Fruit fly (Drosophila melanogaster) whole organism, larva: ENCODE results near the gene MTA1-like.

Source experiments
- noc ChIP-seq: fragments of 200-800 bp; sonication (Bioruptor generic); optimal IDR thresholded peaks from 3 replicates; lab custom pipeline; 2019; ENCODE audit warnings: missing biosample characterization, mild to moderate bottlenecking, missing genetic modification characterization, moderate library complexity

The MTA1-like gene

DNA sequence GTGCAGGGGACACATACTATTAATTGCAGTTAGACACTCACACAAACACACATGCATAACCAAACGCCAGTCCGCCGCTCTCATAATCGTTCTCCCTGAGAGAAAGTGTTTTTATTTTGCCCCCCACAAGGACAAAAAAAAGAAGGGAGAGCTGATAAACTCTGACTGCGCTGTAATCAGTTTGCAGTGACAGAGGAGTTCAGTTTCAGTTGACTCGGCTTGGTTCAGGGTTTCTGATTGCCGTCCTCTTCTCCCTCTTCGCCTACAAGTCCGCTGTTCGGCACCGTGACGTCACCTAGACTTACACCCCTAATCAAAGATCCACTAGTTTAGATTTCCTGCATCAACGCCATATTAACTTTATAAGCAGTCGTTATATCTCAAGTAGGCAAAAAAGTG lies 22.7 kb upstream of the MTA1-like start:
- TF ChIP-seq noc, result no peak

DNA sequence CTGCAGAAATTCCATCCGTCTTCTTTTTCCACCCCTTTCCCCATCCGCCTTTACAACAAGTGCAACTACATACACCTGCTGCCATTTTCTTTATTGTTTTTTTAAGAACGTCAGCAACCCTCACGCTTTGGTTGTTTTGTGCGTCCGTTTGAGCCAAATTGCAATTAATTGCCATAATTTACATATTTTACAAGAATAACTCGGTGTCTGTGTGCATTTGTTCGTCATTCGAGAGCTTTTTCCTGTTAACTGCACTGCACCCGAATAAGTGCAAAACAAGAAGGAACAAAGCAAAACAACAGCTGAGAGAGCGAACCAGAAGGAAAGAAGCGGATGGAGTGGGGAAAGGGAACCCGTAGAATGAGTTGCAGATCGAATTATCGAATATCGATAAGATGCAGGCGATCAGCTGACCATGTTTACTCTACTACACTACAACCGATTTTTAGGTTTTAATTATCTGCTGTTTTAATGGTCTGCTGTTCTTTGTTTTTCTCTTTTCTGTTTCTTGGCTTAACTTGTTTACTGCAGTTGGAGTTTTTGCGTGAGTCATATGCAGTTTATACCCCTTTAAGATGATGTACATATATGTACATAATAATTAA lies 22.2 kb upstream of the MTA1-like start:
- no peak for TF ChIP-seq noc

DNA sequence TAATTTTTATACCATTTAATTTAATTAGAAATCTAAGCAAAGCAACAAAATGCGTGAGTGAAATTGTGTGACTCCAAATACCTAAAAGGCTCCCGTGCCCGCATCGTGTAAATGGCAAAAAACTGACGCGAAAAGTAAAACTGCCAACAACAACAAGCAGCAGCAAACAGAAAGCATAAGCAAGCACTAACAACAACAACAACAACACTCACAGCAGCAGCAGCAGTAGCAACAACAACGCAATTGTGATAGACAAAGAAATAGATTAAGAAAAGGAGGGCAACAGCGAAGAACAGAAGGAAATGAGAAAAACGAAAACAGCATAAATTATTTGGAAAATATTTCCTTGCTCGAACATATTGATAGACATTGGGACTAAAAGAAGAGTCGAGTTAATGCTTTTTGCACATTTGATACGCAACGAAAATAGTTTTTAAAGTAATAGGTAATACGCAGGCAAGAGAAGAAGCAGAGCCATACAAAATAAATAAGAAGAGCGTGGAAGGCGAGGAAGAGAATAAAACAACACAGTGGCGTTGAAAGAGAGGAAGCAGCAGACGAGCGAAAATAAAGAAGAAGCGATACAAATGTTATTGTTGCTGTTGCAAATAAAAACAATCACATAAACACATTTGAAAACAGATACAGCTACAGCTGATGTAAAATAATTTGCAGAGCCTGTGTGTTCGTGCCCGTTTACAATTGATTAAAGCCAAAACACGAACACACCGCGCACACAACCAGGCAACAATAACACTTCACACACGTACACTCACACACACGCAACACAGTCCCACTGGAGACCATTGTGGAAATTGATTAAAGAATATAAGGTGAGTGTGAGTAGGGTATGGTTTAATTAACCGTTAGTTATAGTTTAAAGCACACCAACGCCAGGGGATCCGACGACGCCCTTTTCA lies 21.5 kb upstream of the MTA1-like start:
- TF ChIP-seq noc, result peak; percentile 8

DNA sequence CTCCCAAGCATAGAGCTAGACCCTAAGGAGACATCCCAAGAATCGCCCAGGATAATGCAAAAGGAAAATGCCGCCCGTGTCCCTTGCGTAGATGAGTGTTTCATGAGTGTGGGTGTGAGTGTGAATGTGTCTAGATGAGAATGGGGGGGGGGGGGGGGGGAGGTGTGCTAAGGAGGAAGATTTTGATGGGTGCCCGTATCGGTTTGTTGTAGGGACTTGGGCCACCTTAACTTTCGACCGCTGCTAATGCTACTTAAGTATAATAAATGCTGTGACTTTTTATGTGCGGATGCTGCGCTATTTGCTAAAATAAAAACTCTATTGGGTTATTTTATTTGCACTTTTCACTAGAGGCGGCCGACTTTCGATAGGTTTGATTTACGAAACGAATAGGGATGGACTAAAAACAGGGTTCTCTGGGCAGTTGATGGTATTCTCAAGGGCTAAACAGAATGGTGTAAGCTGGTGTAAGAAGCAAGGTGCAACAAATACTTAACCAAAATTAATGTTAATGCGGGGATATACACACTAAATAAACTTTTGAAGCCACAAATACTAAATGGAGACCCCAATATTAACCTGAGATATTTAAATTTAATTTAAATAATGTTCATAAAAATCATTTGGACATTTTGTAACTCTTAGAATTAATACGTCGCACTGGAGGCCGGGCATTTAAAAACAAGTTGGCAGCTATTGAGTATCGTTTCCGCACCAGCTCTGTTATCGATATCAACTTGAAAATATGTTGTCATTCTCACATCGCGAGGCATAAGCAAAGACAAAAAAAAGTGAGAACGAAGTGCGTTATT lies 20.6 kb upstream of the MTA1-like start, which contains the start of the genes Xe7 and Atg17:
TSS of gene Xe7 (minus strand) at position 407 of the 812 bp plus-strand sequence.
TSS of gene Atg17 (plus strand) at position 786 of the 812 bp plus-strand sequence.
- TF ChIP-seq noc, result peak; percentile 90

DNA sequence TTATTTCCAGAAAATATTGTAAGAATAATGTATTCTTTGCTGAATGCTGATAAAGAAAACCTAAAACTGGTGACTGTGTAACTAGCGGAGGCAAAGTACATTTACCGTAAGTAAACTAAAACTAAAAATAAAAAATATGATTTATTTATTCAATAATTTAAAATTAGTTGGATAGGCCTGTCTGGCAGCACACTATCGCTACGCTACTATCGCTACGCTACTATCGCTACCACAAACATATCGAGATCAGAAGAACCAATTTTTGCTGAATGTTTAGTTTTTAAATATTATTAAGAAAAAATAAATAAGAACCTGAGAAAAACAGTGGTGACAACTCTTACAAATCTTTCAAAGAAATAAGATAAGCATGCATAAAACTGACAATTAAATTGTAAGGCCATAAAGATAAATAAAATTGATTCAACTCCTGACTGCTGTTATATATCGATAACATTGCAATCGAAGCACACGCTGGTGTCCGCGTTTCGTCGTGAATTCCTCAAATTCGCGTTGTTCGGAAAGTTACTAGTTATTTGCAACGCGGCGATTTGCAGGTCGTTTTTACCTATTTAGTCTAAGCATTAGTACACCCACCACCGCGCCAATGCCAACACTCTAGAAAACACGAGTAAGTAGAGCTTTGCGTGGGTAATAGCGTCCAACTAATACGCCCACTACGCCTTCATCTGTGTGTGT lies 11.8 kb upstream of the MTA1-like start, which contains the start of gene Wdr33:
TSS of gene Wdr33 (plus strand) at position 438 of the 696 bp plus-strand sequence.
- TF ChIP-seq noc, result no peak

DNA sequence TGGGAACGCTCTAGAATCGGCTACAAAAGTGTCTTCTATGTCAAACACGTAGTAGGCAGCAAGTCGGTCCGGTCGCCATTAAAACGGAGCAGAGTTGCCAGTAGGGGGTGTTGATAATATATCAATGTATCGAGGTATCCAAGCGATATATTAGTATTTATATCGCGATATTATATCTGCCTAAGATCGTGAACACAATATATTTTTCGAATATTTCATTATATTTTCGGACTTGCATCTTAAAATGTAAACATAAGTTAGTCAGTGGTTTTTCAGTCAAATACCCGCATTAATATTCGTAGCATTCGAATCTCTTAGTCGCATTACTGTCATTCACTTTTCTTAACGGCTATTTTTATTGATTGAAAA lies 11.3 kb upstream of the MTA1-like start, which contains the start of gene CG2182:
TSS of gene CG2182 (minus strand) at position 84 of the 369 bp plus-strand sequence.
- no peak for TF ChIP-seq noc

DNA sequence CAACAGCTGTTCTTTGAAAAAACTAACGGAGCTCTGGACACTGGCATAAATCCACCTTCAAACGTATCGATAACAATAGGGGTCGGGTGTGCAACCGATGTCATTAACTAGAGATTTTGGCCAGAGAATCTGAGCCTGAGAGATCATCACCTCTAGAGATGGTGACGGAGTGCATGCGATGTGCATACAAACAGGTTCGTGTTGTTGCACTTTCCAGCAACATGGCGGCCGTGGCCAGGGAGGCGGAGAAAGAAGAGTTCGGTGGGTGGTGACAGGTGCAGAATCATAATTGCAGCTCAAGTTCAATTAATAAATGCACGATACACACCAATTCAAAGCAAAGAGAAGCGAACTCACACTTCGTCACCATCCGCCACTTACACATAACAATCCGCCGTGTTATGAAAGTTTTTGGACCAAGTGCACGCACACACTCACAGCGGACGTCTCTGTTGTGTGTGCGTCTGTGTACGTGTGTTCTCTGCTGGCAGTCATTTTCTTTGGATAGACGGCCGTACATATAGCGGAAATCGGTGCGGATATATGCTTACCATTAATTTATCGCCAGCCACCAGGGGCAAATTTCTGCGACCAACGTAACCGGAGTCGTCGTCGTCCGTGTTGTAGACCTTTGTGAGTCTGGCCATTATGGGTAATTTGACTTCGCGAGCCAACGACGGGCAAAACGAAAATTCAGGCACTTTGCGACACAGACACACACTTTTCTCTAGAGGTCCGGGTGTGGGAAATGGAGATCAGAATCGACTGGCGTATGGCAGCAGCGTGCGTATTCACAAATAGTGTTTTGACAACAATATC lies 10.7 kb upstream of the MTA1-like start:
- TF ChIP-seq noc, result no peak

DNA sequence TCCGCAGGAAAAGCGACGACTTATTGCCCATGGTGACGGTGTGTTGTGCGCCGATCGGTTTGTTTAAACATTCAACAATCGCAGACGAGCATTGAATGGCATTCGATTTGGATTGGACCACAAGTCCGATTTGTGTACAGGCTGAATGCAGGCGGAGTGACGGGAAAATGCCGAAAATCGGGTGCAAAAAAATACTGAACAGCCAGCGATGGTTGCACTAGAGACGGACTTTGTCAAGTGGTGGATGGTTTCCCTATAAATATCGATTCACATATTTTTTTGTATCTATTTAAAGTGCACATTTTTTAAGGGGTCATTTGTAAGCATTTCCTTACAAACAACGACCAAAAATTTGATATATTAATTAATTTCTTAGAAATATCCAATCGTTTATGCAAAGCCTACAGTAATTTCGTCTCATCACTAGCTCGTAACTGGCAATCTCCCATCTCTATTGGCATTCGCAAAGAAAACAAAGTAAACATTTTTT lies 6.2 kb upstream of the MTA1-like start, which contains the start of the genes elm and MED27:
TSS of gene elm (minus strand) at position 170 of the 490 bp plus-strand sequence.
TSS of gene MED27 (plus strand) at position 448 of the 490 bp plus-strand sequence.
- TF ChIP-seq noc, result peak; percentile 88

DNA sequence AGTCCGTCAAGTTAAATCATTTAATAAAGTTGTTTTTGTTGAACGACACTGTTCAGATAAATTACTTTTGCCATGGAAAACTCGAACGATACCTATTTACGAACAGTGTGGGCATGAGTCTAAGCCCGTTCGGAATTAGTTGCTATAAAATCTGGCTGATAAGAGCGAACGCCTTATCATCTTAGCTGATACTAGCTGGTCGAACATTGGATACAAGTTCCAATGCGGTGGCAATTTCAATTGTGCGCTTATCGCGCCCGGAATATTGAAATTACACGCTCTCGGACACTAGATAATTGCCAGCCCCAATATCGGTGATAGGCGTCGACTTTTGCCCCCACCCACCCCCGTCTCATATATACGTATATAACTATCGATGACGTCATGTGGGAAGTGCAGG lies 5.3 kb upstream of the MTA1-like start:
- no peak for TF ChIP-seq noc

DNA sequence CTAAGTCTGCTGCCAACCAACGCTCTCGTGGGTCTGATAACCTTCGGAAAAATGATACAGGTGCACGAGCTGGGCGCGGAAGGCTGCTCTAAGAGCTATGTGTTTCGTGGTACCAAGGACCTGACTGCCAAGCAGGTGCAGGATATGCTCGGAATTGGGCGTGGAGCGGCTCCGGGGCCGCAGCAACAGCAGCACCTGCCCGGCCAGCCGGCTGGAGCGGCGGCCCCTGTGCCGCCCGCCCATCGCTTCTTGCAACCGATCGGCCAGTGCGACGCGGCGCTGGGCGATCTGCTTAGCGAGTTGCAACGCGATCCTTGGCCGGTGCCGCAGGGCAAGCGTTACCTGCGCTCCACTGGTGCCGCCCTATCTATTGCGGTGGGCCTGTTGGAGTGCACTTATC lies 1.4 kb upstream of the MTA1-like start:
- no peak for TF ChIP-seq noc

DNA sequence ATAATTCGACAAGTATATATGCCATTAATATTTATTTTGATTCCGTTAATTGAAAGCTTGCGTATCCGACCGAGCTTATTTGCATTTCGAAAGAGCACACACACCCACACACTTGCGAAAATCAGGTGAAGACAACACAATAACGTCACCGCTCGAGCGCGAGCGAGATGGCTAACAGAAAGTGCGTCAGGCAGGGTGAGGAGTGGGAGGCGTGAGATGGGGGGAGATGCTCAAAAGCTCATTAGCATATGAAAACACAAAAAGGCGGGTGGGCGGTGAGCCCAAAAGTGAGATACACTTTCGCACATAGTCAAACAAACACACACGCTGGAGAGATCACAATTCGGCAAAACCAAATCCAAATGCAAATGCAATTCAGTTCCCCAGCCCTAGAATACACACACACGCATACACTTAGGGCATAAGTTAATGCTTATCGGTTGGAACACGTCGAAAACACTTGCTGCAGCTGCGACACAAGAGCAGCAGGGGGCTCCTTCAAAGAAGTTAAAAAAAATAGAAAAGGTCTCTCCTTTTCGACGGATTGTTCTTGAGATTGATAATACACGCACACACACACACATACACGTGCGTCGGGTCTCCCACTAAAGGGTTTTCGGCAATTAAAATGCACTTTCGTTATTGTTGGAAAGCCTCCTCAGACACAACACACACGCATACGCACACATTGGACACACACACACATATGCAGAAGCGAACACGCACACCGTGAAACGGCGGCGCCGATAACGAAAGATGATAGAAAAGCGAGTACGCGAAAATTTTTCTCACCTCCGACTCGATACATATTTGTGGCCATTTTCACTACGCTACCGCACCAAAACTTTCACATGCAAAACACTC lies 601 bp downstream of the MTA1-like start:
- peak; percentile 24 for TF ChIP-seq noc

DNA sequence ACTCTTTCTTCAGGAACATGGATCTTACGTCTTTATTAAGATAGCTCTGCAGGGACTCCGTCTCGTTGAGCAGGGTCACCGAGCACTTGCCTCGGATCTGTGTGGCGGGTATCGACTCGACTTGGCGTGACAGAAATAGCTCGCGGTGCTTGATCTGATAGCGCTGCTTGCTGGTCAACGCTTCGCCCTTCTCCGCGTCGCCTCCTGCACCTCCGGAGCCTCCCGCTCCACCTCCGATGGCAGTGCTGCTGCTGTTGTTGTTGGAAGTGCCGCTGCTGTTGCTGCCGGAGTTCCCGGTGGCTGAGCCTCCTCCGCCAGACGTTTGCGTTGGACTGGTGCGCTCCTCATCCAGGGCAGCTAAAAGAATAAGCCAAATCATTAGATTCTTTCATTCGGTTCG lies 5.1 kb downstream of the MTA1-like start:
- no peak for TF ChIP-seq noc

DNA sequence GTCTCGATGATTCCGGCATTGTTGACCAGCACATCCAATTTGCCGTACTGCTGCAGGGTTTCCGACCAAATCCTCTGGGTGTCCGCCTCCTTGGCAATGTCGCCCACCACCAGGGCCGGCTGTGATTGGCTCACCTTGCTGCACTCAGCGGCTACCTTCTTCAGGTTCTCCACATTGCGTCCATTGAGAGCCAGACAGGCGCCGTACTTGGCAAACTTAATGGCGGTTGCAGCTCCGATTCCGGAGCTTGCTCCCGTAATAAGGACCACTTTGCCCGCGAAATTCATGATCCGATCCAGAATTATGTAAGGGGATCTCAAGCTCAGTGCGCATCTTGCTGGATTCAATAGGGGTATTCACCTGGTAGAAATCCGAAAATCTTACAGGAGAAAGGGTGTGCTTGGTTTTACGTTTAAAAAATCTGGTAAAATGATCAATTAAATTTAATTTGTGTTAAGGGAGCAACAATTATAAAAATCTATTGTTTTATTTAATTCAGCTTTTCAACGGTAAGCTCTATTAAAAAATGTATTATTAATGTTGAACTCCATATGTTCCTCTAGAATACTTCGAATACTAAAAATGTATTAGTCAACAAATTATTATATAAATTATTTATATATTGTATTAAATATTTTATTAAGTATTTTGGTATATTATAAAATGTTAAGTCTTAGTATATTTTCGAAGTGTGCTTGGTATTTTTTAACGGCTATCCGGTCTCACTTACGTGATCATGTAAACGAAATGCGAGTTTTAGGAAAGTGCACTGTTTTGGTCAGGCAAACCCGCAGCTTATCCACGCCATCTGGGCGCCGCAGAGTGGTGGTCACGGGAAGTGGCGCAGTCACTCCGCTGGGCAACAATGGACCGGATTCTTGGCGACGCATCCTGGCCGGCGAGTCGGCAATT lies 11.8 kb downstream of the MTA1-like start, which contains the start of the genes CG31548 and CG12170:
TSS of gene CG31548 (minus strand) at position 334 of the 912 bp plus-strand sequence.
TSS of gene CG12170 (plus strand) at position 716 of the 912 bp plus-strand sequence.
- TF ChIP-seq noc, result peak; percentile 7
